Fruit fly (Drosophila melanogaster): ENCODE results near the gene CG13919.

DNA sequence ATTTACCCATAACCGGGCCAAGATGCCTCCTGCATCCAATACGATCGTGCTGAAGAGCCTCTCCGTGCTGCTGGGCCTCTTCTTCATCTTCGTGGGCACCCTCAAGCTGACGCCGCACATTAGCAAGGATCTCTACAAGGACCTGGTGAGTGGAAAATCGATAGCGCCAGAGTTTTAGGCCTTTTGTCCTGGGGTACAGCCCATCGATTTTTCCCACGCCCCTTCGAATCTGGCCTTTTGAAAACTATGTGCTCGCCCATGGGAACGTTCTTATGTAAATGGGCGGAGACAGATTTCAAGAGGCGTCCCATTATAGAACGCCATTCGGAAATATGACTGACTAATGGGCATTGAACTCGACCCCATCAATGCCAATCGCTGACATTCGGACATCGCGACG is 4.1 kb downstream of the CG13919 start:
- TF ChIP-seq NK7.1 (GFP tag; optimal IDR thresholded peaks at IDR 0.05) (no peak), CG7372 (GFP tag; IDR thresholded peaks at IDR 0.05) (no peak), oc (tag; optimal IDR thresholded peaks at IDR 0.05) (no peak), CG14965 (GFP tag; optimal IDR thresholded peaks at IDR 0.05; ENCODE audit: borderline replicate concordance) (no peak)
